Worm (Caenorhabditis elegans): ENCODE results near the gene hadb-1.

Gene hadb-1

DNA sequence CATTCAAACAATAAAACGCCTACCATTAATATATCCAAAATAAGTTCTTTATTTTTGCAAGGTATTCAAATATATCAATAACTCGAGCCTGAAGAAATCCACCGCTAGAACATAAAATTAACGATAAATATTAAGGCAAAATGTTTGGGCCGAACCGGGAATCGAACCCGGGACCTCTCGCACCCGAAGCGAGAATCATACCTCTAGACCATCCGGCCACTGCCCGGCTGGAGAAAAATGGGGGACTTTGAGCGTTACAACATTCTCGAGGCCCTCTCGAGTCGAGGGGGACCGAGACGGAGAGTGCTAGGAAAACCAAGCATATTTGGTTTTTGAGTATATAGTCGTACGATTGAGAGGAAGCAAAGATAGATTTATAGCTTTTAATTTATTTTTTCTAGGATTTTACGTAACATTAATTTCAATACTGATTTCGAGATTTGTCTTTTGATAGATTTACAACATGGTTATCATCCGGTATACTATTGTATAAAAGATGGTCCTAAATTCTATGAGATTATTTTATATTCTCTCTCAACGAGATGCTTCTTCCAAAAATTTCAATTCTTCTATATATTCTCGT is 38.0 kb downstream of the hadb-1 start, which contains the start of gene flp-23:
Gene flp-23, plus strand, starts transcription at position 533 of the 583 bp plus-strand sequence.
- no peak for TF ChIP-seq daf-8 (GFP tag; IDR thresholded peaks at IDR 0.05)
- no peak for TF ChIP-seq nhr-11 (tag; optimal IDR thresholded peaks at IDR 0.05)
- TF ChIP-seq lsy-2 (tag; optimal IDR thresholded peaks at IDR 0.05): peak in 1 of 2 experiments; percentile 50
- peak; percentile 73 for TF ChIP-seq hmg-1.1 (GFP tag; IDR thresholded peaks at IDR 0.05)
- TF ChIP-seq fkh-10 (GFP tag; optimal IDR thresholded peaks at IDR 0.05): no peak
- no peak for TF ChIP-seq jun-1 (tag; optimal IDR thresholded peaks at IDR 0.05)
- peak; percentile 18 for TF ChIP-seq F37D6.2 (tag; optimal IDR thresholded peaks at IDR 0.05)
- TF ChIP-seq mxl-3 (GFP tag; optimal IDR thresholded peaks at IDR 0.05): no peak
- peak; percentile 72 for TF ChIP-seq lim-7 (GFP tag; IDR thresholded peaks at IDR 0.05)
- TF ChIP-seq ztf-11 (tag; optimal IDR thresholded peaks at IDR 0.05): no peak
- TF ChIP-seq hlh-30 (tag; optimal IDR thresholded peaks at IDR 0.05; ENCODE audit: insufficient read depth): peak; percentile 40
- peak; percentile 44; the same call in 1 of the 2 replicates for TF ChIP-seq tra-1 (GFP tag; IDR thresholded peaks at IDR 0.05)
- peak in 1 of 2 experiments; percentile 58 for TF ChIP-seq unc-62 (GFP tag; optimal IDR thresholded peaks at IDR 0.05 in 1 of 2)
- no peak for TF ChIP-seq unc-62 (tag; optimal IDR thresholded peaks at IDR 0.05)
- TF ChIP-seq daf-12 (tag; optimal IDR thresholded peaks at IDR 0.05): no peak
- peak; percentile 62 for TF ChIP-seq lin-13 (GFP tag; optimal IDR thresholded peaks at IDR 0.05)
- TF ChIP-seq saeg-2 (GFP tag; IDR thresholded peaks at IDR 0.05): no peak
- no peak for TF ChIP-seq gei-8 (GFP tag; optimal IDR thresholded peaks at IDR 0.05)
- 0 out of 2 replicates have a peak, but pooled peaks have one; percentile 9 for TF ChIP-seq ceh-20 (GFP tag; IDR thresholded peaks at IDR 0.05)
- peak; percentile 73 for TF ChIP-seq mes-2 (tag; optimal IDR thresholded peaks at IDR 0.05; ENCODE audit: poor library complexity, severe bottlenecking)
- TF ChIP-seq unc-130 (GFP tag; optimal IDR thresholded peaks at IDR 0.05): peak; percentile 29
- peak; percentile 12; the same call in 1 of the 2 replicates for TF ChIP-seq T26A8.4 (GFP tag; IDR thresholded peaks at IDR 0.05)
- no peak for TF ChIP-seq ama-1 (optimal IDR thresholded peaks at IDR 0.05)
- TF ChIP-seq lin-39 (tag; optimal IDR thresholded peaks at IDR 0.05): no peak
- TF ChIP-seq mdl-1 (tag; optimal IDR thresholded peaks at IDR 0.05): no peak
- no peak for TF ChIP-seq fos-1 (tag; optimal IDR thresholded peaks at IDR 0.05)
- peak; percentile 98 for TF ChIP-seq aha-1 (tag)
- no peak for TF ChIP-seq snpc-4 (tag; optimal IDR thresholded peaks at IDR 0.05)
- TF ChIP-seq D1046.2 (GFP tag; IDR thresholded peaks at IDR 0.05): 0 out of 2 replicates have a peak, but pooled peaks have one; percentile 58
- no peak for TF ChIP-seq zfp-2 (tag; optimal IDR thresholded peaks at IDR 0.05)
- TF ChIP-seq mep-1 (tag; optimal IDR thresholded peaks at IDR 0.05): peak; percentile 37
- no peak for TF ChIP-seq ceh-62 (tag; optimal IDR thresholded peaks at IDR 0.05)
- peak; percentile 26; the same call in 1 of the 2 replicates for TF ChIP-seq dmd-6 (GFP tag; IDR thresholded peaks at IDR 0.05)
- TF ChIP-seq pha-4 (GFP tag; IDR thresholded peaks at IDR 0.05): peak; percentile 52; the same call in 1 of the 2 replicates
- TF ChIP-seq pha-4 (tag; optimal IDR thresholded peaks at IDR 0.05): no peak
- no peak for TF ChIP-seq ceh-82 (tag; optimal IDR thresholded peaks at IDR 0.05)
- peak; percentile 2 for TF ChIP-seq dve-1 (tag; optimal IDR thresholded peaks at IDR 0.05; ENCODE audit: insufficient read depth)
- 0 out of 2 replicates have a peak, but pooled peaks have one; percentile 40 for TF ChIP-seq arid-1 (GFP tag; conservative IDR thresholded peaks at IDR 0.05)
- peak; percentile 26; the same call in 1 of the 2 replicates for TF ChIP-seq ceh-44 (GFP tag; IDR thresholded peaks at IDR 0.05)
- TF ChIP-seq pqm-1 (tag; optimal IDR thresholded peaks at IDR 0.05): no peak
- no peak for TF ChIP-seq ZK546.5 (tag; optimal IDR thresholded peaks at IDR 0.05)
- no peak for TF ChIP-seq nhr-42 (GFP tag; IDR thresholded peaks at IDR 0.05)
- TF ChIP-seq ztf-7 (tag; optimal IDR thresholded peaks at IDR 0.05): no peak
- peak; percentile 61 for TF ChIP-seq lin-38 (GFP tag; IDR thresholded peaks at IDR 0.05)
- TF ChIP-seq madf-9 (GFP tag; conservative IDR thresholded peaks at IDR 0.05): 0 out of 2 replicates have a peak, but pooled peaks have one; percentile 27
- peak; percentile 31 for TF ChIP-seq hlh-11 (tag; optimal IDR thresholded peaks at IDR 0.05)
- TF ChIP-seq F26F4.8 (GFP tag; conservative IDR thresholded peaks at IDR 0.05): peak; percentile 68; the same call in 1 of the 2 replicates
- no peak for TF ChIP-seq aly-2 (tag; optimal IDR thresholded peaks at IDR 0.05)
- peak; percentile 68 for TF ChIP-seq set-16 (GFP tag; IDR thresholded peaks at IDR 0.05)
- TF ChIP-seq vab-7 (GFP tag; IDR thresholded peaks at IDR 0.05): peak; percentile 67; the same call in 1 of the 2 replicates
